Fruit fly (Drosophila melanogaster): ENCODE data around the gene CG10638.

dm6 chr3L:12549471-12549870 is 48.4 kb upstream of the CG10638 start:
- TF ChIP-seq CG13204 (GFP tag; optimal IDR thresholded peaks at IDR 0.05): no peak
- TF ChIP-seq EcR (GFP tag; optimal IDR thresholded peaks at IDR 0.05): no peak
- TF ChIP-seq D1 (tag; optimal IDR thresholded peaks at IDR 0.05): no peak
- TF ChIP-seq CG9948 (tag; optimal IDR thresholded peaks at IDR 0.05): no peak

All from whole organism, pupa.